Fruit fly (Drosophila melanogaster) whole organism, embryonic: ENCODE results near the gene Paris.

ENCODE experiments used
- Adf1 ChIP-seq: fragments of 200-800 bp; sonication (Bioruptor generic); IDR thresholded peaks from 2 replicates; pipeline ENCODE4 v1.3.6; 2022; ENCODE audit warnings: missing biosample characterization, missing genetic modification characterization
- Aef1 ChIP-seq: fragments of 200-800 bp; sonication (Bioruptor generic); IDR thresholded peaks from 3 replicates; pipeline ENCODE4 v1.3.6; 2022; ENCODE audit warnings: missing biosample characterization, missing genetic modification characterization
- Antp ChIP-seq: fragments of 200-800 bp; sonication (Bioruptor generic); optimal IDR thresholded peaks from 3 replicates; lab custom pipeline; 2016; ENCODE audit warnings: missing biosample characterization, missing genetic modification characterization
- Atf-2 ChIP-seq: fragments of 200-800 bp; sonication (Bioruptor generic); optimal IDR thresholded peaks from 2 replicates; lab custom pipeline; 2016; ENCODE audit warnings: missing biosample characterization, missing genetic modification characterization
- Atf3 ChIP-seq: fragments of 200-800 bp; sonication (Bioruptor generic); optimal IDR thresholded peaks from 3 replicates; lab custom pipeline; 2016; ENCODE audit warnings: missing biosample characterization, missing genetic modification characterization
- CG10366 ChIP-seq: fragments of 200-800 bp; sonication (Bioruptor generic); IDR thresholded peaks from 2 replicates; pipeline ENCODE4 v1.3.6; 2022; ENCODE audit warnings: missing biosample characterization, missing genetic modification characterization
- CG10979 ChIP-seq: fragments of 200-800 bp; sonication (Bioruptor generic); optimal IDR thresholded peaks from 2 replicates; lab custom pipeline; 2018; ENCODE audit warnings: missing biosample characterization, mild to moderate bottlenecking, missing genetic modification characterization, moderate library complexity
- CG12155 ChIP-seq: fragments of 200-800 bp; sonication (Bioruptor generic); optimal IDR thresholded peaks from 3 replicates; lab custom pipeline; 2016; ENCODE audit warnings: missing biosample characterization, missing genetic modification characterization
- CG12659 ChIP-seq: fragments of 200-800 bp; sonication (Bioruptor generic); optimal IDR thresholded peaks from 3 replicates; lab custom pipeline; 2017; ENCODE audit warnings: mild to moderate bottlenecking, missing biosample characterization, missing genetic modification reagents, missing genetic modification characterization
- CG13894 ChIP-seq: fragments of 200-800 bp; sonication (Bioruptor generic); optimal IDR thresholded peaks from 3 replicates; lab custom pipeline; 2018; ENCODE audit warnings: missing biosample characterization, mild to moderate bottlenecking, missing genetic modification characterization, moderate library complexity
- CG14667 ChIP-seq: fragments of 200-800 bp; sonication (Bioruptor generic); IDR thresholded peaks from 2 replicates; pipeline ENCODE4 v1.3.6; 2022; ENCODE audit warnings: missing biosample characterization, missing genetic modification characterization
- CG16863 ChIP-seq: fragments of 200-800 bp; sonication (Bioruptor generic); optimal IDR thresholded peaks from 3 replicates; lab custom pipeline; 2016; ENCODE audit warnings: missing biosample characterization, missing genetic modification characterization
- CG17612 ChIP-seq: fragments of 200-800 bp; sonication (Bioruptor generic); IDR thresholded peaks from 2 replicates; pipeline ENCODE4 v1.3.6; 2022; ENCODE audit warnings: missing biosample characterization, missing genetic modification characterization
- CG2120 ChIP-seq: fragments of 200-800 bp; sonication (Bioruptor generic); optimal IDR thresholded peaks from 3 replicates; lab custom pipeline; 2016; ENCODE audit warnings: missing biosample characterization, missing genetic modification characterization
- CG2202 ChIP-seq: fragments of 200-800 bp; sonication (Bioruptor generic); optimal IDR thresholded peaks from 2 replicates; lab custom pipeline; 2018; ENCODE audit warnings: missing biosample characterization, mild to moderate bottlenecking, missing genetic modification characterization
- CG31388 ChIP-seq: fragments of 200-800 bp; sonication (Bioruptor generic); optimal IDR thresholded peaks from 2 replicates; lab custom pipeline; 2016; ENCODE audit warnings: missing biosample characterization, missing genetic modification characterization
- CG34224 ChIP-seq: fragments of 200-800 bp; sonication (Bioruptor generic); IDR thresholded peaks from 3 replicates; pipeline ENCODE4 v1.3.6; 2022; ENCODE audit warnings: missing biosample characterization, missing genetic modification characterization; ENCODE audit not compliant: partially characterized antibody
- CG3838 ChIP-seq: fragments of 200-800 bp; sonication (Bioruptor generic); optimal IDR thresholded peaks from 3 replicates; lab custom pipeline; 2016; ENCODE audit warnings: missing biosample characterization, missing genetic modification characterization
- CG3847 ChIP-seq: fragments of 200-800 bp; sonication (Bioruptor generic); IDR thresholded peaks from 2 replicates; pipeline ENCODE4 v1.3.6; 2022; ENCODE audit warnings: missing biosample characterization, missing genetic modification characterization
- CG4404 ChIP-seq: fragments of 200-800 bp; sonication (Bioruptor generic); IDR thresholded peaks from 2 replicates; pipeline ENCODE4 v1.3.6; 2022; ENCODE audit warnings: missing biosample characterization, missing genetic modification characterization
- CG4424 ChIP-seq: fragments of 200-800 bp; sonication (Bioruptor generic); optimal IDR thresholded peaks from 3 replicates; lab custom pipeline; 2016; ENCODE audit warnings: missing biosample characterization, missing genetic modification characterization
- CG7963 ChIP-seq: fragments of 200-800 bp; sonication (Bioruptor generic); IDR thresholded peaks from 3 replicates; pipeline ENCODE4 v1.3.6; 2022; ENCODE audit warnings: missing biosample characterization, missing genetic modification characterization; ENCODE audit not compliant: partially characterized antibody
- CG8924 ChIP-seq: fragments of 200-800 bp; optimal IDR thresholded peaks from 3 replicates; lab custom pipeline; 2019; ENCODE audit warnings: missing biosample characterization, mild to moderate bottlenecking, missing genetic modification characterization, moderate library complexity
- CTCF ChIP-seq: fragments of 200-800 bp; sonication (Bioruptor generic); optimal IDR thresholded peaks from 2 replicates; lab custom pipeline; 2017; ENCODE audit warnings: missing biosample characterization, mild to moderate bottlenecking, missing genetic modification characterization, moderate library complexity
- CkIIα-i1 ChIP-seq: fragments of 200-800 bp; sonication (Bioruptor generic); IDR thresholded peaks from 2 replicates; pipeline ENCODE4 v1.3.6; 2022; ENCODE audit warnings: missing biosample characterization, missing genetic modification characterization
- CoRest ChIP-seq: fragments of 200-800 bp; sonication (Bioruptor generic); optimal IDR thresholded peaks from 3 replicates; lab custom pipeline; 2018; ENCODE audit warnings: missing biosample characterization, mild to moderate bottlenecking, missing genetic modification characterization, moderate library complexity
- CrebB ChIP-seq: fragments of 200-800 bp; sonication (Bioruptor generic); optimal IDR thresholded peaks from 3 replicates; lab custom pipeline; 2018; ENCODE audit warnings: missing biosample characterization, mild to moderate bottlenecking, missing genetic modification characterization
- NFAT ChIP-seq: fragments of 200-800 bp; sonication (Bioruptor generic); IDR thresholded peaks from 2 replicates; pipeline ENCODE4 v1.3.6; 2022; ENCODE audit warnings: missing biosample characterization, missing genetic modification characterization
- Scr ChIP-seq: fragments of 200-800 bp; sonication (Bioruptor generic); IDR thresholded peaks from 2 replicates; pipeline ENCODE4 v1.3.6; 2022; ENCODE audit warnings: missing biosample characterization, missing genetic modification characterization; ENCODE audit not compliant: partially characterized antibody
- Side ChIP-seq: fragments of 200-800 bp; sonication (Bioruptor generic); optimal IDR thresholded peaks from 2 replicates; lab custom pipeline; 2016; ENCODE audit warnings: missing biosample characterization, missing genetic modification characterization
- Xbp1 ChIP-seq: fragments of 200-800 bp; sonication (Bioruptor generic); optimal IDR thresholded peaks from 3 replicates; lab custom pipeline; 2016; ENCODE audit warnings: missing biosample characterization, mild to moderate bottlenecking, missing genetic modification characterization
- ara ChIP-seq: fragments of 200-800 bp; sonication (Bioruptor generic); IDR thresholded peaks from 2 replicates; pipeline ENCODE4 v1.3.6; 2022; ENCODE audit warnings: missing biosample characterization, missing genetic modification characterization
- bab2 ChIP-seq: fragments of 200-800 bp; sonication (Bioruptor generic); optimal IDR thresholded peaks from 2 replicates; lab custom pipeline; 2016; ENCODE audit warnings: missing biosample characterization, missing genetic modification characterization
- bigmax ChIP-seq: fragments of 200-800 bp; sonication (Bioruptor generic); optimal IDR thresholded peaks from 2 replicates; lab custom pipeline; 2018; ENCODE audit warnings: missing biosample characterization, mild to moderate bottlenecking, missing genetic modification characterization
- bowl ChIP-seq: fragments of 200-800 bp; sonication (Bioruptor generic); IDR thresholded peaks from 2 replicates; pipeline ENCODE4 v1.3.6; 2022; ENCODE audit warnings: missing biosample characterization, missing genetic modification characterization
- chif ChIP-seq, 2 experiments: fragments of 200-800 bp; sonication (Bioruptor generic); optimal IDR thresholded peaks; 3 replicates each; lab custom pipeline; 2016; ENCODE audit warnings: missing biosample characterization in 2 of 2, missing genetic modification characterization in 2 of 2
- chm ChIP-seq: fragments of 200-800 bp; sonication (Bioruptor generic); IDR thresholded peaks from 2 replicates; pipeline ENCODE4 v1.3.6; 2022; ENCODE audit warnings: missing biosample characterization, missing genetic modification characterization
- dmrt11E ChIP-seq: fragments of 200-800 bp; sonication (Bioruptor generic); optimal IDR thresholded peaks from 3 replicates; lab custom pipeline; 2018; ENCODE audit warnings: missing biosample characterization, mild to moderate bottlenecking, missing genetic modification characterization, moderate library complexity
- ftz-f1 ChIP-seq: fragments of 200-800 bp; sonication (Bioruptor generic); optimal IDR thresholded peaks from 2 replicates; lab custom pipeline; 2016; ENCODE audit warnings: missing biosample characterization, missing genetic modification characterization
- h ChIP-seq: fragments of >200 bp; optimal IDR thresholded peaks from 2 replicates; lab custom pipeline; 2017
- hb ChIP-seq: fragments of 200-800 bp; sonication (Bioruptor generic); IDR thresholded peaks from 3 replicates; pipeline ENCODE4 v1.3.6; 2022; ENCODE audit warnings: missing biosample characterization, missing genetic modification characterization; ENCODE audit not compliant: partially characterized antibody
- ind ChIP-seq: fragments of 200-800 bp; sonication (Bioruptor generic); optimal IDR thresholded peaks from 3 replicates; lab custom pipeline; 2016; ENCODE audit warnings: missing biosample characterization, missing genetic modification characterization
- ken ChIP-seq: fragments of 200-800 bp; sonication (Bioruptor generic); IDR thresholded peaks from 3 replicates; pipeline ENCODE4 v1.3.6; 2022; ENCODE audit warnings: missing biosample characterization, missing genetic modification characterization
- lola ChIP-seq, 3 experiments: fragments of >200 bp in 2 of 3; fragments of 200-800 bp in 1 of 3; sonication (Bioruptor generic) in 1 of 3; optimal IDR thresholded peaks; 2 replicates each; lab custom pipeline; 2017 to 2019; ENCODE audit warnings: missing biosample characterization in 3 of 3, missing genetic modification characterization in 3 of 3, mild to moderate bottlenecking in 1 of 3, moderate library complexity in 1 of 3
- luna ChIP-seq: fragments of 200-800 bp; sonication (Bioruptor generic); optimal IDR thresholded peaks from 2 replicates; lab custom pipeline; 2016; ENCODE audit warnings: missing biosample characterization, missing genetic modification characterization
- onecut ChIP-seq: fragments of 200-800 bp; sonication (Bioruptor generic); IDR thresholded peaks from 2 replicates; pipeline ENCODE4 v1.3.6; 2022; ENCODE audit warnings: missing biosample characterization, missing genetic modification characterization
- otp ChIP-seq: fragments of 200-800 bp; sonication (Bioruptor generic); IDR thresholded peaks from 3 replicates; pipeline ENCODE4, ENCODE4 v1.3.6; 2022; ENCODE audit warnings: missing biosample characterization, missing genetic modification characterization
- scrt ChIP-seq: fragments of 200-800 bp; sonication (Bioruptor generic); optimal IDR thresholded peaks from 2 replicates; lab custom pipeline; 2018; ENCODE audit warnings: missing biosample characterization, mild to moderate bottlenecking, missing genetic modification characterization, moderate library complexity
- tin ChIP-seq: fragments of 200-800 bp; sonication (Bioruptor generic); optimal IDR thresholded peaks from 3 replicates; lab custom pipeline; 2016; ENCODE audit warnings: missing biosample characterization, missing genetic modification characterization
- tna ChIP-seq: fragments of 200-800 bp; sonication (Bioruptor generic); IDR thresholded peaks from 2 replicates; pipeline ENCODE4 v1.3.6; 2022; ENCODE audit warnings: missing biosample characterization, missing genetic modification characterization; ENCODE audit not compliant: partially characterized antibody
- wek ChIP-seq: fragments of 200-800 bp; sonication (Bioruptor generic); optimal IDR thresholded peaks from 3 replicates; lab custom pipeline; 2018; ENCODE audit warnings: missing biosample characterization, mild to moderate bottlenecking, missing genetic modification characterization, moderate library complexity
- yki ChIP-seq: fragments of >200 bp; optimal IDR thresholded peaks from 3 replicates; lab custom pipeline; 2018

Gene Paris

dm6 chr2L:4448582-4449016 lies 14.8 kb upstream of the Paris start, which contains the start of gene MFS18 (continued):
- TF ChIP-seq ara (peak; percentile 99), CG17612 (GFP tag; lab: Robert Waterston, UW) (peak; percentile 98), CG12155 (peak; percentile 94), Antp (GFP tag; lab: Kevin White, UChicago) (peak; percentile 76), CG2202 (tag; lab: Kevin White, UChicago) (peak; percentile 95), scrt (peak; percentile 96), Adf1 (GFP tag; lab: Robert Waterston, UW) (peak; percentile 86), CoRest (peak; percentile 96), CkIIα-i1 (GFP tag; lab: Robert Waterston, UW) (peak; percentile 91), Atf3 (GFP tag; lab: Kevin White, UChicago) (peak; percentile 69), CTCF (GFP tag; lab: Kevin White, UChicago) (peak; percentile 72), otp (GFP tag; lab: Robert Waterston, UW) (peak; percentile 99), ftz-f1 (peak; percentile 65), Atf-2 (GFP tag; lab: Kevin White, UChicago) (peak; percentile 95), Side (GFP tag; lab: Kevin White, UChicago) (peak; percentile 77), chif (GFP tag; optimal IDR thresholded peaks at IDR 0.05; lab: Kevin White, UChicago) (peak; percentile 80 to 86), bigmax (peak; percentile 75), CG16863 (GFP tag; lab: Kevin White, UChicago) (peak; percentile 82), Scr (GFP tag; lab: Robert Waterston, UW) (peak; percentile 68), dmrt11E (tag; lab: Kevin White, UChicago) (peak; percentile 95), wek (GFP tag; lab: Kevin White, UChicago) (peak; percentile 80), tin (GFP tag; lab: Kevin White, UChicago) (peak; percentile 99), CG3847 (GFP tag; lab: Robert Waterston, UW) (peak; percentile 97), CG4424 (peak; percentile 99), hb (GFP tag; lab: Robert Waterston, UW) (peak; percentile 83), yki (no peak), CG13894 (tag; lab: Kevin White, UChicago) (peak; percentile 95), CG3838 (peak; percentile 92), bowl (GFP tag; lab: Robert Waterston, UW) (peak; percentile 96), CG8924 (tag; lab: Kevin White, UChicago) (peak; percentile 93), NFAT (GFP tag; lab: Robert Waterston, UW) (peak; percentile 97), ken (GFP tag; lab: Robert Waterston, UW) (peak; percentile 98), CG31388 (GFP tag; lab: Kevin White, UChicago) (peak; percentile 93), luna (GFP tag; lab: Kevin White, UChicago) (peak; percentile 73), tna (GFP tag; lab: Robert Waterston, UW) (peak; percentile 76), CG12659 (GFP tag; lab: Kevin White, UChicago) (peak; percentile 97), CG2120 (GFP tag; lab: Kevin White, UChicago) (peak; percentile 96), onecut (GFP tag; lab: Robert Waterston, UW) (peak; percentile 89), CG4404 (GFP tag; lab: Robert Waterston, UW) (peak; percentile 98), CG10979 (tag; lab: Kevin White, UChicago) (peak; percentile 99), lola (GFP tag; optimal IDR thresholded peaks at IDR 0.05; lab: Kevin White, UChicago) (peak in 1 of 3 experiments; percentile 99), bab2 (GFP tag; lab: Kevin White, UChicago) (peak; percentile 88), Xbp1 (GFP tag; lab: Kevin White, UChicago) (peak; percentile 98), CG7963 (GFP tag; lab: Robert Waterston, UW) (peak; percentile 89), h (lab: Kevin White, UChicago) (no peak), ind (peak; percentile 99), Aef1 (GFP tag; lab: Robert Waterston, UW) (peak; percentile 98), CG14667 (peak; percentile 99), CrebB (tag; lab: Kevin White, UChicago) (peak; percentile 92), CG10366 (GFP tag; lab: Robert Waterston, UW) (peak; percentile 98), chm (GFP tag; lab: Robert Waterston, UW) (peak; percentile 97), CG34224 (GFP tag; lab: Robert Waterston, UW) (peak; percentile 74; the same call in 2 of the 3 replicates)
